Fruit fly (Drosophila melanogaster): ENCODE data around the gene grk.

The grk gene

dm6 chr2L:8461782-8462453 lies 28.5 kb upstream of the grk start (continued):
- no peak for TF ChIP-seq zen2 (GFP tag; IDR thresholded peaks at IDR 0.05; ENCODE audit: partially characterized antibody)
- peak; percentile 6 for TF ChIP-seq CG12155 (GFP tag; optimal IDR thresholded peaks at IDR 0.05)
- TF ChIP-seq Sry-β (GFP tag; optimal IDR thresholded peaks at IDR 0.05) = no peak
- no peak for TF ChIP-seq Doc2 (GFP tag; IDR thresholded peaks at IDR 0.05)
- peak; percentile 16 for TF ChIP-seq nerfin-1 (tag; optimal IDR thresholded peaks at IDR 0.05)
- no peak for TF ChIP-seq Oaz (GFP tag; IDR thresholded peaks at IDR 0.05)
- TF ChIP-seq pros (GFP tag; optimal IDR thresholded peaks at IDR 0.05) = no peak
- TF ChIP-seq Deaf1 (tag; optimal IDR thresholded peaks at IDR 0.05) = no peak
- TF ChIP-seq tll (GFP tag; optimal IDR thresholded peaks at IDR 0.05) = no peak
- TF ChIP-seq bigmax (GFP tag; optimal IDR thresholded peaks at IDR 0.05) = no peak
- TF ChIP-seq CG15011 (GFP tag; optimal IDR thresholded peaks at IDR 0.05) = peak; percentile 19
- TF ChIP-seq Dad (GFP tag; optimal IDR thresholded peaks at IDR 0.05) = no peak
- no peak for TF ChIP-seq knrl (GFP tag; IDR thresholded peaks at IDR 0.05; ENCODE audit: partially characterized antibody)
- no peak for TF ChIP-seq CG31388 (GFP tag; optimal IDR thresholded peaks at IDR 0.05)
- TF ChIP-seq CTCF (GFP tag; optimal IDR thresholded peaks at IDR 0.05) = no peak
- no peak for TF ChIP-seq jigr1 (GFP tag; IDR thresholded peaks at IDR 0.05)
- TF ChIP-seq salm (tag; optimal IDR thresholded peaks at IDR 0.05) = no peak
- TF ChIP-seq CG14014 (GFP tag; IDR thresholded peaks at IDR 0.05) = no peak
- TF ChIP-seq tup (GFP tag; optimal IDR thresholded peaks at IDR 0.05) = no peak
- TF ChIP-seq B-H1 (GFP tag; IDR thresholded peaks at IDR 0.05) = no peak
- TF ChIP-seq Chrac-16 (GFP tag; optimal IDR thresholded peaks at IDR 0.05) = no peak
- TF ChIP-seq Eip74EF (GFP tag; optimal IDR thresholded peaks at IDR 0.05) = no peak
- no peak for TF ChIP-seq Dip2 (GFP tag; IDR thresholded peaks at IDR 0.05)
- TF ChIP-seq bowl (GFP tag; IDR thresholded peaks at IDR 0.05) = no peak
- TF ChIP-seq CG11093 (GFP tag; IDR thresholded peaks at IDR 0.05) = no peak
- TF ChIP-seq CG5953 (GFP tag; IDR thresholded peaks at IDR 0.05) = no peak
- TF ChIP-seq D19B (GFP tag; optimal IDR thresholded peaks at IDR 0.05) = peak; percentile 11
- no peak for TF ChIP-seq CG6689 (GFP tag; IDR thresholded peaks at IDR 0.05)
- TF ChIP-seq CG5180 (GFP tag; optimal IDR thresholded peaks at IDR 0.05) = peak; percentile 71
- no peak for TF ChIP-seq CG14050 (GFP tag; IDR thresholded peaks at IDR 0.05)
- TF ChIP-seq Hand (GFP tag; optimal IDR thresholded peaks at IDR 0.05) = no peak
- no peak for TF ChIP-seq insv (GFP tag; optimal IDR thresholded peaks at IDR 0.05)
- no peak for TF ChIP-seq otp (GFP tag; IDR thresholded peaks at IDR 0.05)
- no peak for TF ChIP-seq psq (GFP tag; optimal IDR thresholded peaks at IDR 0.05)
- no peak for TF ChIP-seq Poxn (GFP tag; IDR thresholded peaks at IDR 0.05)
- TF ChIP-seq gem (tag; optimal IDR thresholded peaks at IDR 0.05) = peak; percentile 64
- TF ChIP-seq gcm (GFP tag; optimal IDR thresholded peaks at IDR 0.05) = no peak
- no peak for TF ChIP-seq tap (tag; optimal IDR thresholded peaks at IDR 0.05)
- TF ChIP-seq CG13775 (GFP tag; optimal IDR thresholded peaks at IDR 0.05) = no peak
- no peak for TF ChIP-seq CG34422 (GFP tag; IDR thresholded peaks at IDR 0.05)
- TF ChIP-seq CG6791 (GFP tag; IDR thresholded peaks at IDR 0.05; ENCODE audit: partially characterized antibody) = no peak
- no peak for TF ChIP-seq CG3995 (GFP tag; optimal IDR thresholded peaks at IDR 0.05)
- TF ChIP-seq CG3407 (GFP tag; optimal IDR thresholded peaks at IDR 0.05) = peak; percentile 15
- TF ChIP-seq CG2116 (GFP tag; optimal IDR thresholded peaks at IDR 0.05) = no peak
- peak in 1 of 2 experiments; percentile 39 for TF ChIP-seq Pdp1 (GFP tag; optimal IDR thresholded peaks at IDR 0.05)
- TF ChIP-seq Hr78 (GFP tag; optimal IDR thresholded peaks at IDR 0.05) = peak in 1 of 2 experiments; percentile 82
- peak; percentile 74 for TF ChIP-seq exex (tag; optimal IDR thresholded peaks at IDR 0.05)
- TF ChIP-seq maf-S (GFP tag; optimal IDR thresholded peaks at IDR 0.05) = no peak
- peak; percentile 3 for TF ChIP-seq Vsx1 (GFP tag; optimal IDR thresholded peaks at IDR 0.05)
- TF ChIP-seq Taf1 (GFP tag; IDR thresholded peaks at IDR 0.05) = no peak

Data from whole organism, embryonic.